Worm (Caenorhabditis elegans) whole organism, L1 larva: Measurements from ENCODE around the gene Y54F10AM.8.

Experiments
- efl-3 ChIP-seq: fragments of 200-800 bp; sonication (Bioruptor generic); optimal IDR thresholded peaks from 2 replicates; lab custom pipeline; 2018; ENCODE audit warnings: mild to moderate bottlenecking, missing genetic modification characterization, missing compliant biosample characterization
- sptf-1 ChIP-seq: fragments of 150-350 bp; optimal IDR thresholded peaks from 2 replicates; lab custom pipeline; 2014; ENCODE audit warnings: missing biosample characterization, missing genetic modification characterization
- unc-130 ChIP-seq: fragments of 150-350 bp; optimal IDR thresholded peaks from 2 replicates; lab custom pipeline; 2017; ENCODE audit warnings: missing biosample characterization, missing genetic modification characterization, inconsistent platforms

ce11 chrIII:2482754-2483153 lies 25.0 kb downstream of the Y54F10AM.8 start:
- TF ChIP-seq unc-130 (tag; lab: Kevin White, UChicago) (no peak), sptf-1 (no peak), efl-3 (GFP tag; lab: Kevin White, UChicago) (no peak)
